Worm (Caenorhabditis elegans) whole organism, L3 larva: ENCODE data around the gene T05B9.1.

Experiments
- R02D3.7 ChIP-seq: fragments of 150-350 bp; optimal IDR thresholded peaks from 2 replicates; lab custom pipeline; 2014; ENCODE audit warnings: missing biosample characterization, missing genetic modification characterization
- ZK546.5 ChIP-seq: sonication (generic microtip); optimal IDR thresholded peaks from 2 replicates; lab custom pipeline; 2017; ENCODE audit warnings: missing biosample characterization, missing genetic modification characterization
- aly-2 ChIP-seq: fragments of 150-350 bp; optimal IDR thresholded peaks from 2 replicates; lab custom pipeline; 2014; ENCODE audit warnings: missing biosample characterization, missing genetic modification characterization
- ceh-16 ChIP-seq: sonication (generic microtip); optimal IDR thresholded peaks from 2 replicates; lab custom pipeline; 2017; ENCODE audit warnings: missing biosample characterization, missing genetic modification characterization
- ceh-28 ChIP-seq: fragments of 150-350 bp; optimal IDR thresholded peaks from 2 replicates; lab custom pipeline; 2014; ENCODE audit warnings: missing biosample characterization, missing genetic modification reagents, missing genetic modification characterization
- ceh-9 ChIP-seq: sonication (generic microtip); optimal IDR thresholded peaks from 2 replicates; lab custom pipeline; 2018; ENCODE audit warnings: missing biosample characterization, missing genetic modification characterization
- daf-12 ChIP-seq: fragments of 150-350 bp; optimal IDR thresholded peaks from 2 replicates; lab custom pipeline; 2014; ENCODE audit warnings: missing biosample characterization, missing genetic modification reagents, missing genetic modification characterization
- egl-27 ChIP-seq: sonication (generic microtip); optimal IDR thresholded peaks from 4 replicates; lab custom pipeline; 2017; ENCODE audit warnings: missing biosample characterization, missing genetic modification reagents, missing genetic modification characterization
- elt-1 ChIP-seq: fragments of 150-350 bp; optimal IDR thresholded peaks from 2 replicates; lab custom pipeline; 2014; ENCODE audit warnings: missing biosample characterization, missing genetic modification characterization
- elt-2 ChIP-seq: sonication (generic microtip); optimal IDR thresholded peaks from 2 replicates; lab custom pipeline; 2016; ENCODE audit warnings: missing genetic modification reagents, mild to moderate bottlenecking, missing genetic modification characterization, missing compliant biosample characterization
- elt-3 ChIP-seq, 3 experiments: fragments of 150-350 bp in 1 of 3; sonication (generic microtip) in 2 of 3; optimal IDR thresholded peaks; 2 replicates in 2 of 3; 4 replicates in 1 of 3; lab custom pipeline; 2014 to 2017; ENCODE audit warnings: missing biosample characterization in 3 of 3, missing genetic modification characterization in 3 of 3
- eor-1 ChIP-seq, 2 experiments: fragments of 150-350 bp; optimal IDR thresholded peaks; 2 replicates each; lab custom pipeline; 2014 to 2018; ENCODE audit warnings: missing biosample characterization in 2 of 2, missing genetic modification characterization in 2 of 2
- fkh-2 ChIP-seq: fragments of 150-350 bp; optimal IDR thresholded peaks from 2 replicates; lab custom pipeline; 2014; ENCODE audit warnings: missing biosample characterization, missing genetic modification reagents, missing genetic modification characterization
- lin-15B ChIP-seq: fragments of 150-350 bp; optimal IDR thresholded peaks from 2 replicates; lab custom pipeline; 2014; ENCODE audit warnings: missing biosample characterization, missing genetic modification characterization
- lin-39 ChIP-seq: fragments of 150-350 bp; optimal IDR thresholded peaks from 2 replicates; lab custom pipeline; 2018; ENCODE audit warnings: missing biosample characterization, missing genetic modification reagents, missing genetic modification characterization
- lsy-12 ChIP-seq: sonication (generic microtip); optimal IDR thresholded peaks from 2 replicates; lab custom pipeline; 2016; ENCODE audit warnings: mild to moderate bottlenecking, missing genetic modification characterization, missing compliant biosample characterization
- mml-1 ChIP-seq: fragments of 150-350 bp; sonication (generic microtip); optimal IDR thresholded peaks from 3 replicates; lab custom pipeline; 2014; ENCODE audit warnings: missing biosample characterization, missing genetic modification characterization
- nfya-1 ChIP-seq: sonication (generic microtip); optimal IDR thresholded peaks from 2 replicates; lab custom pipeline; 2017; ENCODE audit warnings: missing genetic modification characterization, mild to moderate bottlenecking, missing compliant biosample characterization, antibody characterized with exemption, moderate library complexity; ENCODE audit not compliant: insufficient read depth
- nhr-11 ChIP-seq: fragments of 150-350 bp; optimal IDR thresholded peaks from 2 replicates; lab custom pipeline; 2014; ENCODE audit warnings: missing biosample characterization, missing genetic modification characterization
- nhr-12 ChIP-seq: fragments of 150-350 bp; optimal IDR thresholded peaks from 2 replicates; lab custom pipeline; 2014; ENCODE audit warnings: missing biosample characterization, missing genetic modification characterization
- nhr-23 ChIP-seq: fragments of 150-350 bp; optimal IDR thresholded peaks from 2 replicates; lab custom pipeline; 2014; ENCODE audit warnings: missing biosample characterization, missing genetic modification reagents, missing genetic modification characterization
- nhr-237 ChIP-seq: fragments of 150-350 bp; optimal IDR thresholded peaks from 2 replicates; lab custom pipeline; 2014; ENCODE audit warnings: missing biosample characterization, missing genetic modification characterization
- nhr-25 ChIP-seq: sonication (generic microtip); optimal IDR thresholded peaks from 2 replicates; lab custom pipeline; 2017; ENCODE audit warnings: missing biosample characterization, missing genetic modification characterization
- nhr-43 ChIP-seq: sonication (generic microtip); optimal IDR thresholded peaks from 2 replicates; lab custom pipeline; 2016; ENCODE audit warnings: mild to moderate bottlenecking, missing genetic modification characterization, missing compliant biosample characterization; ENCODE audit not compliant: poor library complexity, severe bottlenecking
- nhr-67 ChIP-seq: fragments of 150-350 bp; optimal IDR thresholded peaks from 2 replicates; lab custom pipeline; 2014; ENCODE audit warnings: missing biosample characterization, missing genetic modification characterization
- nhr-77 ChIP-seq: fragments of 150-350 bp; optimal IDR thresholded peaks from 2 replicates; lab custom pipeline; 2014; ENCODE audit warnings: missing biosample characterization, missing genetic modification characterization
- pha-4 ChIP-seq: fragments of 150-350 bp; optimal IDR thresholded peaks from 2 replicates; lab custom pipeline; 2014; ENCODE audit warnings: missing biosample characterization, missing genetic modification reagents, missing genetic modification characterization
- skn-1 ChIP-seq: fragments of 150-350 bp; optimal IDR thresholded peaks from 2 replicates; lab custom pipeline; 2014; ENCODE audit warnings: missing biosample characterization, missing genetic modification characterization
- tbx-2 ChIP-seq: sonication (generic microtip); optimal IDR thresholded peaks from 2 replicates; lab custom pipeline; 2016; ENCODE audit warnings: mild to moderate bottlenecking, missing genetic modification characterization, missing compliant biosample characterization
- unc-62 ChIP-seq: fragments of 150-350 bp; sonication (generic microtip); optimal IDR thresholded peaks from 4 replicates; lab custom pipeline; 2014; ENCODE audit warnings: missing biosample characterization, missing genetic modification reagents, missing genetic modification characterization
- zag-1 ChIP-seq: fragments of 150-350 bp; optimal IDR thresholded peaks from 2 replicates; lab custom pipeline; 2014; ENCODE audit warnings: missing biosample characterization, missing genetic modification characterization
- ztf-11 ChIP-seq: fragments of 150-350 bp; optimal IDR thresholded peaks from 2 replicates; lab custom pipeline; 2014; ENCODE audit warnings: missing biosample characterization, missing genetic modification characterization
- ztf-4 ChIP-seq: fragments of 150-350 bp; optimal IDR thresholded peaks from 2 replicates; lab custom pipeline; 2014; ENCODE audit warnings: missing biosample characterization, missing genetic modification characterization

The T05B9.1 gene

ce11 chrII:11259766-11260165 is 1.2 kb downstream of the T05B9.1 start:
- TF ChIP-seq aly-2 (tag; lab: Kevin White, UChicago) (no peak), daf-12 (tag; lab: Kevin White, UChicago) (no peak), elt-2 (tag; lab: Kevin White, UChicago) (no peak), tbx-2 (tag; lab: Kevin White, UChicago) (no peak), nhr-23 (tag; lab: Kevin White, UChicago) (no peak), ztf-4 (tag; lab: Kevin White, UChicago) (no peak), zag-1 (no peak), elt-3 (tag; optimal IDR thresholded peaks at IDR 0.05; lab: Kevin White, UChicago) (no peak), ceh-28 (tag; lab: Kevin White, UChicago) (no peak), nhr-25 (tag; lab: Kevin White, UChicago) (no peak), eor-1 (tag; optimal IDR thresholded peaks at IDR 0.05; lab: Kevin White, UChicago) (no peak), elt-1 (tag; lab: Kevin White, UChicago) (no peak), R02D3.7 (no peak), nhr-12 (no peak)

ce11 chrII:11255536-11255935 is 5.5 kb downstream of the T05B9.1 start, which contains the start of gene T05B9.2:
Gene T05B9.2, plus strand, starts transcription at chrII:11255836.
- TF ChIP-seq ceh-28 (tag; lab: Kevin White, UChicago) (no peak), nhr-25 (tag; lab: Kevin White, UChicago) (no peak), lin-15B (tag; lab: Kevin White, UChicago) (no peak), nfya-1 (tag; lab: Kevin White, UChicago) (no peak), nhr-43 (tag; lab: Kevin White, UChicago) (no peak), ZK546.5 (no peak), unc-62 (GFP tag; lab: Kevin White, UChicago) (no peak), lsy-12 (tag; lab: Kevin White, UChicago) (no peak), eor-1 (tag; optimal IDR thresholded peaks at IDR 0.05; lab: Kevin White, UChicago) (no peak), egl-27 (tag; lab: Kevin White, UChicago) (no peak), fkh-2 (tag; lab: Kevin White, UChicago) (no peak), ztf-4 (tag; lab: Kevin White, UChicago) (no peak), nhr-67 (tag; lab: Kevin White, UChicago) (no peak), nhr-237 (tag; lab: Kevin White, UChicago) (no peak)

ce11 chrII:11247414-11247813 is 13.6 kb downstream of the T05B9.1 start, which contains the start of gene T06D8.10:
Gene T06D8.10, minus strand, starts transcription at chrII:11247514.
- TF ChIP-seq ztf-4 (tag; lab: Kevin White, UChicago), result no peak
- TF ChIP-seq nhr-237 (tag; lab: Kevin White, UChicago), result no peak
- TF ChIP-seq nhr-25 (tag; lab: Kevin White, UChicago), result peak; percentile 81
- TF ChIP-seq nfya-1 (tag; lab: Kevin White, UChicago), result no peak
- TF ChIP-seq tbx-2 (tag; lab: Kevin White, UChicago), result no peak
- no peak for TF ChIP-seq lin-39 (tag; lab: Kevin White, UChicago)
- TF ChIP-seq skn-1 (tag; lab: Kevin White, UChicago), result no peak
- TF ChIP-seq ztf-11 (tag; lab: Kevin White, UChicago), result no peak
- TF ChIP-seq nhr-43 (tag; lab: Kevin White, UChicago), result peak; percentile 10
- no peak for TF ChIP-seq nhr-11
- no peak for TF ChIP-seq nhr-77 (tag; lab: Kevin White, UChicago)

DNA sequence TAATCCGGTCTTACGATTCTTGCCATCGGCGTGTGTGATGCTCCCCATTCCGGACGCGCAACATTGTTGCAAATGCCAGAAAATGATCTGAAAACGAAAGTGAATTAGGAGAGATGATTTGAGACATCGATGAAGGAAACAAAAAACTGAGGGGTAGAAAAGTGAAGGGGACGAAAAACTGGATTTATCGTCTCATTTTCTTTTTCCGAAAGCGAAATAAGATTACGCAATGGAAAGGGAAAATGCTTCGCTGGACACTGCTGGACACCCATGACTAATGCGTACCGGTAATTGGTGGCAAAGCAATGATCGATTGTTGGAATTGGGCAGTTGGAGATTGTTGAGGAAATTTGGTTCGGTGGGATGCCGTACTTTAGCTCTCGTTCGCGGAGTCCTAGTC is 14.5 kb downstream of the T05B9.1 start:
- TF ChIP-seq elt-3 (tag; optimal IDR thresholded peaks at IDR 0.05; lab: Kevin White, UChicago) (no peak), nhr-25 (tag; lab: Kevin White, UChicago) (peak; percentile 29)

DNA sequence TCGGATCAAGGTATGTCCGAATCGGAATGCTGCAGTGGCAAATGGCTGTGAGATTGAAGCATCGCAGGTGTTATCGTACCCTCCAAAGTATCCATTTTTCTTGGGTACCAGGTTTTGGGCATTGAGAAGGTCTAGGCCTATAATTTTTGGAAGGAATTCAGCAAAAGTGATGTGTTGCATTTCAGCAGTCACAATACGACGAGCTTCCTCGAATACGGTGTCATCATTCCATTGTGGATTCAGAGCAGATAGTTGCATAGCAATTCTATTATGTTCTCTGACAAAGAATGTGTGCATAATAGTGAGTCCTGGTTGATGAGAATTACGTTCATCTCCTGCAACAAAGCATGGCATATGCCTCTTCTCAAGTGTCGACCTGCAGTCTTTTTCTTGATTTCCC is 18.1 kb downstream of the T05B9.1 start:
- TF ChIP-seq aly-2 (tag; lab: Kevin White, UChicago), result no peak
- TF ChIP-seq elt-2 (tag; lab: Kevin White, UChicago), result no peak
- TF ChIP-seq nhr-12, result no peak
- TF ChIP-seq ceh-16 (tag; lab: Kevin White, UChicago), result no peak
- no peak for TF ChIP-seq ceh-9 (tag; lab: Kevin White, UChicago)
- no peak for TF ChIP-seq mml-1
- no peak for TF ChIP-seq unc-62 (GFP tag; lab: Kevin White, UChicago)
- no peak for TF ChIP-seq nhr-23 (tag; lab: Kevin White, UChicago)
- no peak for TF ChIP-seq fkh-2 (tag; lab: Kevin White, UChicago)
- no peak for TF ChIP-seq eor-1 (tag; optimal IDR thresholded peaks at IDR 0.05; lab: Kevin White, UChicago)
- TF ChIP-seq egl-27 (tag; lab: Kevin White, UChicago), result no peak
- TF ChIP-seq nhr-67 (tag; lab: Kevin White, UChicago), result no peak
- TF ChIP-seq zag-1, result no peak
- TF ChIP-seq skn-1 (tag; lab: Kevin White, UChicago), result no peak
- TF ChIP-seq tbx-2 (tag; lab: Kevin White, UChicago), result no peak
- no peak for TF ChIP-seq pha-4 (tag; lab: Kevin White, UChicago)
- TF ChIP-seq, all 47 proteins: peak for 0
